Worm (Caenorhabditis elegans) whole organism, L3 larva: ENCODE results near the gene D1044.6.

ENCODE experiments used
- elt-2 ChIP-seq: sonication (generic microtip); optimal IDR thresholded peaks from 2 replicates; lab custom pipeline; 2016; ENCODE audit warnings: missing genetic modification reagents, mild to moderate bottlenecking, missing genetic modification characterization, missing compliant biosample characterization
- nhr-237 ChIP-seq: fragments of 150-350 bp; optimal IDR thresholded peaks from 2 replicates; lab custom pipeline; 2014; ENCODE audit warnings: missing biosample characterization, missing genetic modification characterization
- pha-4 ChIP-seq: fragments of 150-350 bp; optimal IDR thresholded peaks from 2 replicates; lab custom pipeline; 2014; ENCODE audit warnings: missing biosample characterization, missing genetic modification reagents, missing genetic modification characterization
- tbx-2 ChIP-seq: sonication (generic microtip); optimal IDR thresholded peaks from 2 replicates; lab custom pipeline; 2016; ENCODE audit warnings: mild to moderate bottlenecking, missing genetic modification characterization, missing compliant biosample characterization
- zag-1 ChIP-seq: fragments of 150-350 bp; optimal IDR thresholded peaks from 2 replicates; lab custom pipeline; 2014; ENCODE audit warnings: missing biosample characterization, missing genetic modification characterization
- ztf-4 ChIP-seq: fragments of 150-350 bp; optimal IDR thresholded peaks from 2 replicates; lab custom pipeline; 2014; ENCODE audit warnings: missing biosample characterization, missing genetic modification characterization

ce11 chrIII:5504725-5505473 lies 38.1 kb downstream of the D1044.6 start:
- TF ChIP-seq zag-1 (tag; lab: Kevin White, UChicago) (no peak), pha-4 (tag; lab: Kevin White, UChicago) (no peak), ztf-4 (tag; lab: Kevin White, UChicago) (no peak), elt-2 (tag; lab: Kevin White, UChicago) (no peak), tbx-2 (tag; lab: Kevin White, UChicago) (no peak), nhr-237 (tag; lab: Kevin White, UChicago) (no peak)
